Worm (Caenorhabditis elegans): ENCODE measurements around the gene cyp-33C8.

ce11 chrV:3805499-3805898 is 2.2 kb upstream of the cyp-33C8 start, which contains the start of gene R08F11.4:
- TF ChIP-seq B0336.3 (GFP tag; IDR thresholded peaks at IDR 0.05): no peak
- no peak for TF ChIP-seq C17E4.6 (GFP tag; IDR thresholded peaks at IDR 0.05)
- TF ChIP-seq T07F8.4 (tag; optimal IDR thresholded peaks at IDR 0.05): no peak

Data from whole organism, young adult.